Worm (Caenorhabditis elegans) whole organism, L2 larva: ENCODE results near the gene C08F1.6.

Experiments used
- F13H6.1 ChIP-seq: sonication (generic microtip); optimal IDR thresholded peaks from 2 replicates; lab custom pipeline; 2016; ENCODE audit warnings: missing genetic modification characterization, missing compliant biosample characterization
- ZK546.5 ChIP-seq: sonication (generic microtip); optimal IDR thresholded peaks from 2 replicates; lab custom pipeline; 2017; ENCODE audit warnings: missing biosample characterization, missing genetic modification characterization
- ama-1 ChIP-seq: fragments of 150-350 bp; optimal IDR thresholded peaks from 2 replicates; lab custom pipeline; 2018; ENCODE audit warnings: inconsistent platforms
- egl-27 ChIP-seq: sonication (generic microtip); optimal IDR thresholded peaks from 3 replicates; lab custom pipeline; 2017; ENCODE audit warnings: missing biosample characterization, missing genetic modification reagents, missing genetic modification characterization
- elt-1 ChIP-seq: fragments of 150-350 bp; optimal IDR thresholded peaks from 2 replicates; lab custom pipeline; 2014; ENCODE audit warnings: missing biosample characterization, missing genetic modification characterization
- nhr-12 ChIP-seq: fragments of 150-350 bp; optimal IDR thresholded peaks from 2 replicates; lab custom pipeline; 2014; ENCODE audit warnings: missing biosample characterization, missing genetic modification characterization
- unc-62 ChIP-seq: fragments of 150-350 bp; optimal IDR thresholded peaks from 2 replicates; lab custom pipeline; 2014; ENCODE audit warnings: missing biosample characterization, missing genetic modification reagents, missing genetic modification characterization
- ztf-11 ChIP-seq: sonication (generic microtip); optimal IDR thresholded peaks from 2 replicates; lab custom pipeline; 2017; ENCODE audit warnings: missing biosample characterization, missing genetic modification characterization

DNA sequence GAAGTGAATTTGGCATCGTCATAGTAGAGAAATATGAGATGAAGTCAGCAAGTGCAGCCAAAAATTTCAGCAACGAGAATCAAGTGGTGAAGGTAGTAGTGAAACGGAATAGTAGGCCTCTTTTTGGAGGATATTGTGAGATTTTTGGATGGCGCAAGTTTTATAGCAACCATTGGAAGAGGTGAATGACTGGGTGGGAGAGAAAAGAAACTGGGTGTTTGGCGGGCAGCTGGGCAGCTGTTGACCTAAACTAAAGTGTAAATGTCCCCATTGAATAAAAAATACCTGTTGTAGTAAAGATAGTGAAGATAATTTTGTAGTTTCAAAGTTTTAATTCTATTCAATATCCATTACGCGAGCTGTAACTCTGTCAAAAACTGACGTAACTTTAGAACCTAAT lies 28.1 kb upstream of the C08F1.6 start:
- TF ChIP-seq nhr-12 (tag; lab: Kevin White, UChicago) (no peak), ZK546.5 (no peak), elt-1 (tag; lab: Kevin White, UChicago) (no peak), egl-27 (tag; lab: Kevin White, UChicago) (no peak), ama-1 (lab: Kevin White, UChicago) (no peak), F13H6.1 (no peak), unc-62 (GFP tag; lab: Kevin White, UChicago) (no peak), ztf-11 (tag; lab: Kevin White, UChicago) (no peak)
